Worm (Caenorhabditis elegans) whole organism, L4 larva: ENCODE measurements around the gene F40G9.17.

ENCODE experiments used
- D1046.2 ChIP-seq: fragments of 200-800 bp; sonication (Bioruptor generic); IDR thresholded peaks from 2 replicates; pipeline ENCODE4 v1.3.6; 2022; ENCODE audit warnings: missing genetic modification characterization, missing compliant biosample characterization
- duxl-1 ChIP-seq: sonication (generic microtip); optimal IDR thresholded peaks from 2 replicates; lab custom pipeline; 2016; ENCODE audit warnings: mild to moderate bottlenecking, missing genetic modification characterization, moderate library complexity, missing compliant biosample characterization; ENCODE audit not compliant: poor library complexity

DNA sequence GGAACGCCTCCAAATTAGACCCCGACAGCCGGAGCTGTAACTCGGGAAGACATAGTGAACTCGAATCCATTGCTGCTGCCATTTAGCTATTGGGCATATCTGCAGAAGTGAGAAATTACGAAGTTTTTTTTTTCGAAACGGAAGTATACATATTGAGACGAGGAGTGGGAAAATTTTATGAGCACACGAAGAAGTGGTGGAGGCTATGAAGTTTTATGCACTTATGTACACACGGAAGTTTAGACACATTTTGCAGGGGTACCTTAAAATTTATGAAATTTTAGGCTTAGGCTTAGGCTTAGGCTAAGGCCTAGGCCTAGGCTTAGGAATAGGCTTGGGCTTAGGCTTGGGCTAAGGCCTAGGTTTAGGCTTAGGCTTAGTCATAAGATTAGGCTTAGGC is 12.8 kb downstream of the F40G9.17 start, which contains the start of gene W10C4.1:
- TF ChIP-seq duxl-1 (tag; lab: Kevin White, UChicago) (no peak), D1046.2 (GFP tag; lab: Robert Waterston, UW) (no peak)
